Fruit fly (Drosophila melanogaster) whole organism, embryonic: ENCODE results near the gene CG31808.

ENCODE experiments used
- Bdp1 ChIP-seq: fragments of 200-800 bp; sonication (Bioruptor generic); optimal IDR thresholded peaks from 3 replicates; lab custom pipeline; 2016; ENCODE audit warnings: missing biosample characterization, missing genetic modification characterization
- Bteb2 ChIP-seq: fragments of 200-800 bp; sonication (Bioruptor generic); optimal IDR thresholded peaks from 2 replicates; lab custom pipeline; 2016; ENCODE audit warnings: missing biosample characterization, missing genetic modification characterization
- CG11093 ChIP-seq: fragments of 200-800 bp; sonication (Bioruptor generic); IDR thresholded peaks from 3 replicates; pipeline ENCODE4 v1.3.6; 2022; ENCODE audit warnings: missing biosample characterization, missing genetic modification characterization
- CG12155 ChIP-seq: fragments of 200-800 bp; sonication (Bioruptor generic); optimal IDR thresholded peaks from 3 replicates; lab custom pipeline; 2016; ENCODE audit warnings: missing biosample characterization, missing genetic modification characterization
- CG12659 ChIP-seq: fragments of 200-800 bp; sonication (Bioruptor generic); optimal IDR thresholded peaks from 3 replicates; lab custom pipeline; 2017; ENCODE audit warnings: mild to moderate bottlenecking, missing biosample characterization, missing genetic modification reagents, missing genetic modification characterization
- CG15011 ChIP-seq: fragments of 200-800 bp; sonication (Bioruptor generic); optimal IDR thresholded peaks from 3 replicates; lab custom pipeline; 2018; ENCODE audit warnings: missing biosample characterization, mild to moderate bottlenecking, missing genetic modification characterization
- CG17186 ChIP-seq: fragments of 200-800 bp; sonication (Bioruptor generic); optimal IDR thresholded peaks from 3 replicates; lab custom pipeline; 2017; ENCODE audit warnings: missing biosample characterization, missing genetic modification reagents, missing genetic modification characterization
- CG17328 ChIP-seq: fragments of 200-800 bp; sonication (Bioruptor generic); IDR thresholded peaks from 2 replicates; pipeline ENCODE4 v1.3.6; 2022; ENCODE audit warnings: missing biosample characterization, missing genetic modification characterization
- CG17361 ChIP-seq: fragments of 200-800 bp; sonication (Bioruptor generic); IDR thresholded peaks from 3 replicates; pipeline ENCODE4 v1.3.6; 2022; ENCODE audit warnings: missing biosample characterization, missing genetic modification characterization
- CG18262 ChIP-seq: fragments of 200-800 bp; optimal IDR thresholded peaks from 3 replicates; lab custom pipeline; 2019; ENCODE audit warnings: missing biosample characterization, mild to moderate bottlenecking, missing genetic modification characterization, moderate library complexity
- CG2712 ChIP-seq: fragments of 200-800 bp; optimal IDR thresholded peaks from 3 replicates; lab custom pipeline; 2019; ENCODE audit warnings: missing biosample characterization, mild to moderate bottlenecking, missing genetic modification characterization, moderate library complexity
- CG2889 ChIP-seq: fragments of 200-800 bp; sonication (Bioruptor generic); IDR thresholded peaks from 3 replicates; pipeline ENCODE4 v1.3.6; 2022; ENCODE audit warnings: missing biosample characterization, missing genetic modification characterization
- CG3065 ChIP-seq: fragments of 200-800 bp; sonication (Bioruptor generic); optimal IDR thresholded peaks from 2 replicates; lab custom pipeline; 2016; ENCODE audit warnings: missing biosample characterization, missing genetic modification characterization
- CG31224 ChIP-seq: fragments of 200-800 bp; sonication (Bioruptor generic); IDR thresholded peaks from 2 replicates; pipeline ENCODE4 v1.3.6; 2022; ENCODE audit warnings: missing biosample characterization, missing genetic modification characterization
- CG3163 ChIP-seq: fragments of 200-800 bp; sonication (Bioruptor generic); optimal IDR thresholded peaks from 3 replicates; lab custom pipeline; 2016; ENCODE audit warnings: missing biosample characterization, missing genetic modification characterization
- CG6813 ChIP-seq: fragments of 200-800 bp; sonication (Bioruptor generic); optimal IDR thresholded peaks from 2 replicates; lab custom pipeline; 2017; ENCODE audit warnings: missing biosample characterization, missing genetic modification characterization, mild to moderate bottlenecking, moderate library complexity, missing genetic modification reagents
- CG8089 ChIP-seq: fragments of 200-800 bp; sonication (Bioruptor generic); optimal IDR thresholded peaks from 3 replicates; lab custom pipeline; 2016; ENCODE audit warnings: missing biosample characterization, missing genetic modification characterization
- CG8388 ChIP-seq: fragments of 200-800 bp; sonication (Bioruptor generic); optimal IDR thresholded peaks from 2 replicates; lab custom pipeline; 2019; ENCODE audit warnings: missing biosample characterization, mild to moderate bottlenecking, missing genetic modification characterization, moderate library complexity
- CG9609 ChIP-seq: fragments of 200-800 bp; sonication (Bioruptor generic); optimal IDR thresholded peaks from 3 replicates; lab custom pipeline; 2016; ENCODE audit warnings: missing biosample characterization, missing genetic modification characterization
- CG9817 ChIP-seq: fragments of 200-800 bp; sonication (Bioruptor generic); optimal IDR thresholded peaks from 2 replicates; lab custom pipeline; 2018; ENCODE audit warnings: missing biosample characterization, mild to moderate bottlenecking, missing genetic modification characterization, moderate library complexity
- D19A ChIP-seq: fragments of 200-800 bp; optimal IDR thresholded peaks from 3 replicates; lab custom pipeline; 2019; ENCODE audit warnings: missing biosample characterization, mild to moderate bottlenecking, missing genetic modification characterization, moderate library complexity
- Dek ChIP-seq: fragments of 200-800 bp; sonication (Bioruptor generic); optimal IDR thresholded peaks from 3 replicates; lab custom pipeline; 2019; ENCODE audit warnings: missing biosample characterization, mild to moderate bottlenecking, missing genetic modification characterization, moderate library complexity
- Dp ChIP-seq: fragments of 200-800 bp; sonication (Bioruptor generic); optimal IDR thresholded peaks from 2 replicates; lab custom pipeline; 2018; ENCODE audit warnings: missing biosample characterization, mild to moderate bottlenecking, missing genetic modification characterization, moderate library complexity
- Gsc ChIP-seq: fragments of 200-800 bp; sonication (Bioruptor generic); IDR thresholded peaks from 2 replicates; pipeline ENCODE4 v1.3.6; 2022; ENCODE audit warnings: missing biosample characterization, missing genetic modification characterization
- Gug ChIP-seq: fragments of 200-800 bp; sonication (Bioruptor generic); IDR thresholded peaks from 4 replicates; pipeline ENCODE4 v1.3.6; 2022; ENCODE audit warnings: missing biosample characterization, missing genetic modification characterization
- H2.0 ChIP-seq: fragments of 200-800 bp; sonication (Bioruptor generic); IDR thresholded peaks from 2 replicates; pipeline ENCODE4 v1.3.6; 2022; ENCODE audit warnings: missing biosample characterization, missing genetic modification characterization
- HLH3B ChIP-seq: fragments of 200-800 bp; sonication (Bioruptor generic); IDR thresholded peaks from 2 replicates; pipeline ENCODE4 v1.3.6; 2022; ENCODE audit warnings: missing biosample characterization, missing genetic modification characterization
- Lim3 ChIP-seq: fragments of 200-800 bp; sonication (Bioruptor generic); IDR thresholded peaks from 2 replicates; pipeline ENCODE4 v1.3.6; 2022; ENCODE audit warnings: missing biosample characterization, missing genetic modification characterization
- Nf-YA ChIP-seq: fragments of 200-800 bp; sonication (Bioruptor generic); IDR thresholded peaks from 2 replicates; pipeline ENCODE4 v1.3.6; 2022; ENCODE audit warnings: missing biosample characterization, missing genetic modification characterization
- Oli ChIP-seq: fragments of 200-800 bp; sonication (Bioruptor generic); optimal IDR thresholded peaks from 2 replicates; lab custom pipeline; 2018; ENCODE audit warnings: missing biosample characterization, mild to moderate bottlenecking, missing genetic modification characterization, moderate library complexity
- Ptx1 ChIP-seq: fragments of 200-800 bp; sonication (Bioruptor generic); IDR thresholded peaks from 2 replicates; pipeline ENCODE4 v1.3.6; 2022; ENCODE audit warnings: missing biosample characterization, missing genetic modification characterization
- Ravus ChIP-seq: fragments of 200-800 bp; sonication (Bioruptor generic); IDR thresholded peaks from 2 replicates; pipeline ENCODE4 v1.3.6; 2022; ENCODE audit warnings: missing biosample characterization, missing genetic modification characterization
- Ssrp ChIP-seq: fragments of 200-800 bp; sonication (Bioruptor generic); optimal IDR thresholded peaks from 2 replicates; lab custom pipeline; 2018; ENCODE audit warnings: missing biosample characterization, mild to moderate bottlenecking, missing genetic modification characterization, moderate library complexity
- Trl ChIP-seq, 3 experiments: fragments of >200 bp in 2 of 3; fragments of 200-800 bp in 1 of 3; sonication (Bioruptor generic) in 1 of 3; optimal IDR thresholded peaks; 2 replicates in 1 of 3; 3 replicates in 2 of 3; lab custom pipeline; 2016 to 2017; ENCODE audit warnings: missing biosample characterization in 1 of 3, missing genetic modification characterization in 1 of 3
- amos ChIP-seq: fragments of 200-800 bp; sonication (Bioruptor generic); IDR thresholded peaks from 2 replicates; pipeline ENCODE4 v1.3.6; 2022; ENCODE audit warnings: missing biosample characterization, missing genetic modification characterization; ENCODE audit not compliant: partially characterized antibody
- cas ChIP-seq: fragments of 200-800 bp; sonication (Bioruptor generic); IDR thresholded peaks from 2 replicates; pipeline ENCODE4 v1.3.6; 2022; ENCODE audit warnings: missing biosample characterization, missing genetic modification characterization
- chif ChIP-seq, 2 experiments: fragments of 200-800 bp; sonication (Bioruptor generic); optimal IDR thresholded peaks; 3 replicates each; lab custom pipeline; 2016; ENCODE audit warnings: missing biosample characterization in 2 of 2, missing genetic modification characterization in 2 of 2
- chm ChIP-seq: fragments of 200-800 bp; sonication (Bioruptor generic); IDR thresholded peaks from 2 replicates; pipeline ENCODE4 v1.3.6; 2022; ENCODE audit warnings: missing biosample characterization, missing genetic modification characterization
- corto ChIP-seq: fragments of 200-800 bp; sonication (Bioruptor generic); optimal IDR thresholded peaks from 2 replicates; lab custom pipeline; 2016; ENCODE audit warnings: missing biosample characterization, mild to moderate bottlenecking, missing genetic modification characterization, moderate library complexity
- crol ChIP-seq: fragments of 200-800 bp; sonication (Bioruptor generic); IDR thresholded peaks from 2 replicates; pipeline ENCODE4 v1.3.6; 2022; ENCODE audit warnings: missing biosample characterization, missing genetic modification characterization
- esg ChIP-seq: fragments of 200-800 bp; sonication (Bioruptor generic); conservative IDR thresholded peaks from 2 replicates; pipeline ENCODE4 v1.3.6; 2022; ENCODE audit warnings: missing biosample characterization, missing genetic modification characterization
- gfzf ChIP-seq: fragments of 200-800 bp; sonication (Bioruptor generic); optimal IDR thresholded peaks from 2 replicates; lab custom pipeline; 2016; ENCODE audit warnings: missing biosample characterization, mild to moderate bottlenecking, missing genetic modification characterization, moderate library complexity
- lmd ChIP-seq: fragments of 200-800 bp; sonication (Bioruptor generic); IDR thresholded peaks from 2 replicates; pipeline ENCODE4 v1.3.6; 2022; ENCODE audit warnings: missing biosample characterization, missing genetic modification characterization
- mam ChIP-seq: fragments of 200-800 bp; sonication (Bioruptor generic); optimal IDR thresholded peaks from 3 replicates; lab custom pipeline; 2016; ENCODE audit warnings: missing biosample characterization, missing genetic modification characterization
- pita ChIP-seq: fragments of 200-800 bp; sonication (Bioruptor generic); optimal IDR thresholded peaks from 2 replicates; lab custom pipeline; 2017; ENCODE audit warnings: missing biosample characterization, mild to moderate bottlenecking, missing genetic modification characterization
- pzg ChIP-seq: fragments of 200-800 bp; sonication (Bioruptor generic); optimal IDR thresholded peaks from 3 replicates; lab custom pipeline; 2018; ENCODE audit warnings: missing biosample characterization, mild to moderate bottlenecking, missing genetic modification characterization, moderate library complexity
- run ChIP-seq: fragments of 200-800 bp; sonication (Bioruptor generic); optimal IDR thresholded peaks from 3 replicates; lab custom pipeline; 2018; ENCODE audit warnings: missing biosample characterization, mild to moderate bottlenecking, missing genetic modification characterization
- sens-2 ChIP-seq: fragments of 200-800 bp; sonication (Bioruptor generic); IDR thresholded peaks from 2 replicates; pipeline ENCODE4 v1.3.6; 2022; ENCODE audit warnings: missing biosample characterization, missing genetic modification characterization
- sob ChIP-seq: fragments of 200-800 bp; sonication (Bioruptor generic); IDR thresholded peaks from 2 replicates; pipeline ENCODE4 v1.3.6; 2022; ENCODE audit warnings: missing biosample characterization, missing genetic modification characterization
- vfl ChIP-seq: fragments of 200-800 bp; sonication (Bioruptor generic); optimal IDR thresholded peaks from 2 replicates; lab custom pipeline; 2016; ENCODE audit warnings: missing biosample characterization, missing genetic modification characterization
- vvl ChIP-seq: fragments of 200-800 bp; sonication (Bioruptor generic); IDR thresholded peaks from 2 replicates; pipeline ENCODE4 v1.3.6; 2022; ENCODE audit warnings: missing biosample characterization, missing genetic modification characterization

Gene CG31808

dm6 chr2L:16656692-16657109 is 59.3 kb downstream of the CG31808 start (continued):
- no peak for TF ChIP-seq chm (GFP tag; lab: Robert Waterston, UW)
- peak; percentile 72 for TF ChIP-seq lmd
- TF ChIP-seq CG12155: peak; percentile 70
- TF ChIP-seq CG2889 (GFP tag; lab: Robert Waterston, UW): 0 out of 3 replicates have a peak, but pooled peaks have one; percentile 57
- TF ChIP-seq Trl (optimal IDR thresholded peaks at IDR 0.05; lab: Kevin White, UChicago): no peak
- TF ChIP-seq Trl (GFP tag; optimal IDR thresholded peaks at IDR 0.05; lab: Kevin White, UChicago): peak; percentile 15
- TF ChIP-seq Ravus (GFP tag; lab: Robert Waterston, UW): peak; percentile 43
- TF ChIP-seq gfzf (GFP tag; lab: Kevin White, UChicago): peak; percentile 76
- TF ChIP-seq CG2712: peak; percentile 82
- TF ChIP-seq Nf-YA (GFP tag; lab: Robert Waterston, UW): no peak
- no peak for TF ChIP-seq Lim3 (GFP tag; lab: Robert Waterston, UW)
- TF ChIP-seq crol (GFP tag; lab: Robert Waterston, UW): no peak
- no peak for TF ChIP-seq CG3065 (GFP tag; lab: Kevin White, UChicago)
- peak; percentile 66 for TF ChIP-seq CG12659 (GFP tag; lab: Kevin White, UChicago)
- peak; percentile 54 for TF ChIP-seq Oli (tag; lab: Kevin White, UChicago)
- TF ChIP-seq Gug: peak; percentile 53; the same call in 3 of the 4 replicates
- TF ChIP-seq Ptx1: peak; percentile 91
- TF ChIP-seq CG9609: peak; percentile 35
- peak; percentile 0 for TF ChIP-seq vfl
- peak; percentile 66 for TF ChIP-seq Dek (tag; lab: Kevin White, UChicago)
- TF ChIP-seq Bteb2 (GFP tag; lab: Kevin White, UChicago): peak; percentile 27
- peak; percentile 80 for TF ChIP-seq HLH3B (GFP tag; lab: Robert Waterston, UW)
- no peak for TF ChIP-seq pita (GFP tag; lab: Kevin White, UChicago)
- TF ChIP-seq pzg: peak; percentile 72
- TF ChIP-seq CG17328: peak; percentile 70; the same call in 1 of the 2 replicates
- peak; percentile 25; the same call in 1 of the 2 replicates for TF ChIP-seq Gsc (GFP tag; lab: Robert Waterston, UW)
- peak; percentile 14 for TF ChIP-seq CG17186 (GFP tag; lab: Kevin White, UChicago)
- TF ChIP-seq corto (GFP tag; lab: Kevin White, UChicago): no peak
- TF ChIP-seq CG18262: peak; percentile 69
- peak; percentile 56; the same call in 2 of the 3 replicates for TF ChIP-seq CG11093 (GFP tag; lab: Robert Waterston, UW)
- peak; percentile 89 for TF ChIP-seq CG17361
- TF ChIP-seq CG15011: no peak
- TF ChIP-seq sob (GFP tag; lab: Robert Waterston, UW): peak; percentile 66; the same call in 1 of the 2 replicates
- peak; percentile 58 for TF ChIP-seq H2.0
- TF ChIP-seq Ssrp (tag; lab: Kevin White, UChicago): peak; percentile 73
- TF ChIP-seq CG3163 (GFP tag; lab: Kevin White, UChicago): no peak
- peak; percentile 3 for TF ChIP-seq CG8089 (GFP tag; lab: Kevin White, UChicago)
- peak; percentile 95 for TF ChIP-seq Dp (GFP tag; lab: Kevin White, UChicago)
- TF ChIP-seq Bdp1 (GFP tag; lab: Kevin White, UChicago): peak; percentile 2
- TF ChIP-seq esg (GFP tag; lab: Robert Waterston, UW): peak; percentile 77
- peak; percentile 55 for TF ChIP-seq CG31224 (GFP tag; lab: Robert Waterston, UW)
- TF ChIP-seq chif (GFP tag; optimal IDR thresholded peaks at IDR 0.05; lab: Kevin White, UChicago): peak; percentile 12 to 50
- peak; percentile 12 for TF ChIP-seq run
- peak; percentile 57 for TF ChIP-seq CG8388 (GFP tag; lab: Kevin White, UChicago)
- TF ChIP-seq CG9817: peak; percentile 72
- TF ChIP-seq amos (GFP tag; lab: Robert Waterston, UW): peak; percentile 41
- peak; percentile 79 for TF ChIP-seq vvl (GFP tag; lab: Robert Waterston, UW)
- TF ChIP-seq CG6813: no peak
- TF ChIP-seq sens-2 (GFP tag; lab: Robert Waterston, UW): no peak
- TF ChIP-seq D19A (tag; lab: Kevin White, UChicago): peak; percentile 53
- peak; percentile 56; the same call in 1 of the 2 replicates for TF ChIP-seq cas (GFP tag; lab: Robert Waterston, UW)
- peak; percentile 54 for TF ChIP-seq mam
